Fruit fly (Drosophila melanogaster) whole organism, embryonic: ENCODE measurements around the gene GstT4.
A peak's percentile ranks its signal among the peaks of the same experiment; 100 is the strongest.

Source experiments
- CG10267 ChIP-seq: fragments of 200-800 bp; sonication (Bioruptor generic); optimal IDR thresholded peaks from 2 replicates; lab custom pipeline; 2018; ENCODE audit warnings: missing biosample characterization, mild to moderate bottlenecking, missing genetic modification characterization, moderate library complexity
- CG10431 ChIP-seq: fragments of 200-800 bp; sonication (Bioruptor generic); optimal IDR thresholded peaks from 3 replicates; lab custom pipeline; 2018; ENCODE audit warnings: missing biosample characterization, mild to moderate bottlenecking, missing genetic modification characterization
- CG1233 ChIP-seq: fragments of 200-800 bp; sonication (Bioruptor generic); optimal IDR thresholded peaks from 4 replicates; lab custom pipeline; 2018; ENCODE audit warnings: missing biosample characterization, mild to moderate bottlenecking, missing genetic modification characterization
- CG15011 ChIP-seq: fragments of 200-800 bp; sonication (Bioruptor generic); optimal IDR thresholded peaks from 3 replicates; lab custom pipeline; 2018; ENCODE audit warnings: missing biosample characterization, mild to moderate bottlenecking, missing genetic modification characterization
- CG15601 ChIP-seq: fragments of 200-800 bp; sonication (Bioruptor generic); optimal IDR thresholded peaks from 3 replicates; lab custom pipeline; 2019; ENCODE audit warnings: missing biosample characterization, mild to moderate bottlenecking, missing genetic modification characterization, moderate library complexity
- CG1602 ChIP-seq: fragments of 200-800 bp; sonication (Bioruptor generic); optimal IDR thresholded peaks from 3 replicates; lab custom pipeline; 2016; ENCODE audit warnings: missing biosample characterization, missing genetic modification characterization
- CG16813 ChIP-seq: fragments of 200-800 bp; sonication (Bioruptor generic); IDR thresholded peaks from 3 replicates; pipeline ENCODE4 v1.3.6; 2022; ENCODE audit warnings: missing biosample characterization, missing genetic modification characterization; ENCODE audit not compliant: partially characterized antibody
- CG16815 ChIP-seq: fragments of 200-800 bp; sonication (Bioruptor generic); optimal IDR thresholded peaks from 3 replicates; lab custom pipeline; 2017; ENCODE audit warnings: missing biosample characterization, mild to moderate bottlenecking, missing genetic modification characterization
- CG16863 ChIP-seq: fragments of 200-800 bp; sonication (Bioruptor generic); optimal IDR thresholded peaks from 3 replicates; lab custom pipeline; 2016; ENCODE audit warnings: missing biosample characterization, missing genetic modification characterization
- CG17328 ChIP-seq: fragments of 200-800 bp; sonication (Bioruptor generic); IDR thresholded peaks from 2 replicates; pipeline ENCODE4 v1.3.6; 2022; ENCODE audit warnings: missing biosample characterization, missing genetic modification characterization
- CG17385 ChIP-seq: fragments of 200-800 bp; sonication (Bioruptor generic); optimal IDR thresholded peaks from 3 replicates; lab custom pipeline; 2018; ENCODE audit warnings: missing biosample characterization, mild to moderate bottlenecking, missing genetic modification characterization
- CG1832 ChIP-seq: fragments of 200-800 bp; sonication (Bioruptor generic); optimal IDR thresholded peaks from 2 replicates; lab custom pipeline; 2017; ENCODE audit warnings: missing biosample characterization, mild to moderate bottlenecking, missing genetic modification characterization, inconsistent platforms
- CG31388 ChIP-seq: fragments of 200-800 bp; sonication (Bioruptor generic); optimal IDR thresholded peaks from 2 replicates; lab custom pipeline; 2016; ENCODE audit warnings: missing biosample characterization, missing genetic modification characterization
- CG3281 ChIP-seq: fragments of 200-800 bp; sonication (Bioruptor generic); optimal IDR thresholded peaks from 3 replicates; lab custom pipeline; 2017; ENCODE audit warnings: missing biosample characterization, mild to moderate bottlenecking, missing genetic modification characterization
- CG3407 ChIP-seq: fragments of 200-800 bp; sonication (Bioruptor generic); optimal IDR thresholded peaks from 2 replicates; lab custom pipeline; 2018; ENCODE audit warnings: missing biosample characterization, mild to moderate bottlenecking, missing genetic modification characterization
- CG3995 ChIP-seq: fragments of 200-800 bp; sonication (Bioruptor generic); optimal IDR thresholded peaks from 3 replicates; lab custom pipeline; 2016; ENCODE audit warnings: missing biosample characterization, missing genetic modification characterization
- CG42726 ChIP-seq: fragments of 200-800 bp; sonication (Bioruptor generic); IDR thresholded peaks from 2 replicates; pipeline ENCODE4 v1.3.6; 2022; ENCODE audit warnings: missing biosample characterization, missing genetic modification characterization; ENCODE audit not compliant: partially characterized antibody
- CG4360 ChIP-seq: fragments of 200-800 bp; sonication (Bioruptor generic); IDR thresholded peaks from 2 replicates; pipeline ENCODE4 v1.3.6; 2022; ENCODE audit warnings: missing biosample characterization, missing genetic modification characterization
- CG43689 ChIP-seq: fragments of 200-800 bp; sonication (Bioruptor generic); IDR thresholded peaks from 2 replicates; pipeline ENCODE4 v1.3.6; 2022; ENCODE audit warnings: missing biosample characterization, missing genetic modification characterization
- CG6683 ChIP-seq: fragments of 200-800 bp; sonication (Bioruptor generic); optimal IDR thresholded peaks from 2 replicates; lab custom pipeline; 2017; ENCODE audit warnings: missing biosample characterization, mild to moderate bottlenecking, missing genetic modification characterization, missing genetic modification reagents
- CG6854 ChIP-seq: fragments of 200-800 bp; sonication (Bioruptor generic); optimal IDR thresholded peaks from 3 replicates; lab custom pipeline; 2017; ENCODE audit warnings: missing biosample characterization, mild to moderate bottlenecking, missing genetic modification characterization
- CG9727 ChIP-seq: fragments of 200-800 bp; sonication (Bioruptor generic); optimal IDR thresholded peaks from 3 replicates; lab custom pipeline; 2017; ENCODE audit warnings: missing biosample characterization, mild to moderate bottlenecking, missing genetic modification characterization
- CTCF ChIP-seq: fragments of 200-800 bp; sonication (Bioruptor generic); optimal IDR thresholded peaks from 2 replicates; lab custom pipeline; 2017; ENCODE audit warnings: missing biosample characterization, mild to moderate bottlenecking, missing genetic modification characterization, moderate library complexity
- Fer1 ChIP-seq: fragments of 200-800 bp; sonication (Bioruptor generic); optimal IDR thresholded peaks from 2 replicates; lab custom pipeline; 2017; ENCODE audit warnings: missing biosample characterization, mild to moderate bottlenecking, missing genetic modification characterization
- Gsc ChIP-seq: fragments of 200-800 bp; sonication (Bioruptor generic); IDR thresholded peaks from 2 replicates; pipeline ENCODE4 v1.3.6; 2022; ENCODE audit warnings: missing biosample characterization, missing genetic modification characterization
- H2.0 ChIP-seq: fragments of 200-800 bp; sonication (Bioruptor generic); IDR thresholded peaks from 2 replicates; pipeline ENCODE4 v1.3.6; 2022; ENCODE audit warnings: missing biosample characterization, missing genetic modification characterization
- Jarid2 ChIP-seq: fragments of 200-800 bp; sonication (Bioruptor generic); optimal IDR thresholded peaks from 3 replicates; lab custom pipeline; 2017; ENCODE audit warnings: mild to moderate bottlenecking, missing biosample characterization, missing genetic modification reagents, missing genetic modification characterization
- Lpt ChIP-seq: fragments of >200 bp; optimal IDR thresholded peaks from 2 replicates; lab custom pipeline; 2018; ENCODE audit warnings: missing biosample characterization, missing genetic modification characterization
- MBD-R2 ChIP-seq: fragments of 200-800 bp; sonication (Bioruptor generic); IDR thresholded peaks from 2 replicates; pipeline ENCODE4 v1.3.6; 2022; ENCODE audit warnings: missing biosample characterization, missing genetic modification characterization
- MESR4 ChIP-seq: fragments of 200-800 bp; sonication (Bioruptor generic); optimal IDR thresholded peaks from 2 replicates; lab custom pipeline; 2018; ENCODE audit warnings: missing biosample characterization, mild to moderate bottlenecking, missing genetic modification characterization, moderate library complexity
- Neu2 ChIP-seq: fragments of 200-800 bp; sonication (Bioruptor generic); optimal IDR thresholded peaks from 3 replicates; lab custom pipeline; 2016; ENCODE audit warnings: missing biosample characterization, missing genetic modification characterization, borderline replicate concordance
- Rx ChIP-seq: fragments of 200-800 bp; sonication (Bioruptor generic); IDR thresholded peaks from 2 replicates; pipeline ENCODE4 v1.3.6; 2022; ENCODE audit warnings: missing biosample characterization, missing genetic modification characterization
- Side ChIP-seq: fragments of 200-800 bp; sonication (Bioruptor generic); optimal IDR thresholded peaks from 2 replicates; lab custom pipeline; 2016; ENCODE audit warnings: missing biosample characterization, missing genetic modification characterization
- Ssrp ChIP-seq: fragments of 200-800 bp; sonication (Bioruptor generic); optimal IDR thresholded peaks from 2 replicates; lab custom pipeline; 2018; ENCODE audit warnings: missing biosample characterization, mild to moderate bottlenecking, missing genetic modification characterization, moderate library complexity
- ap ChIP-seq: fragments of 200-800 bp; sonication (Bioruptor generic); IDR thresholded peaks from 2 replicates; pipeline ENCODE4 v1.3.6; 2022; ENCODE audit warnings: missing biosample characterization, missing genetic modification characterization
- ase ChIP-seq: fragments of 200-800 bp; sonication (Bioruptor generic); IDR thresholded peaks from 3 replicates; pipeline ENCODE4 v1.3.6; 2022; ENCODE audit warnings: missing biosample characterization, missing genetic modification characterization
- az2 ChIP-seq: fragments of 200-800 bp; sonication (Bioruptor generic); optimal IDR thresholded peaks from 3 replicates; lab custom pipeline; 2016; ENCODE audit warnings: missing biosample characterization, missing genetic modification characterization
- cg ChIP-seq: fragments of 200-800 bp; sonication (Bioruptor generic); optimal IDR thresholded peaks from 3 replicates; lab custom pipeline; 2019; ENCODE audit warnings: missing biosample characterization, mild to moderate bottlenecking, missing genetic modification characterization, moderate library complexity
- chinmo ChIP-seq: fragments of 200-800 bp; sonication (Bioruptor generic); IDR thresholded peaks from 4 replicates; pipeline ENCODE4 v1.3.6; 2022; ENCODE audit warnings: missing biosample characterization, missing genetic modification characterization; ENCODE audit not compliant: partially characterized antibody
- danr ChIP-seq: fragments of 200-800 bp; sonication (Bioruptor generic); IDR thresholded peaks from 2 replicates; pipeline ENCODE4 v1.3.6; 2022; ENCODE audit warnings: missing biosample characterization, missing genetic modification characterization
- dati ChIP-seq: fragments of 200-800 bp; sonication (Bioruptor generic); IDR thresholded peaks from 2 replicates; pipeline ENCODE4 v1.3.6; 2022; ENCODE audit warnings: missing biosample characterization, missing genetic modification characterization
- emc ChIP-seq: fragments of 200-800 bp; sonication (Bioruptor generic); optimal IDR thresholded peaks from 2 replicates; lab custom pipeline; 2016; ENCODE audit warnings: missing biosample characterization, missing genetic modification characterization
- gfzf ChIP-seq: fragments of 200-800 bp; sonication (Bioruptor generic); optimal IDR thresholded peaks from 2 replicates; lab custom pipeline; 2016; ENCODE audit warnings: missing biosample characterization, mild to moderate bottlenecking, missing genetic modification characterization, moderate library complexity
- gt ChIP-seq: fragments of 200-800 bp; sonication (Bioruptor generic); IDR thresholded peaks from 2 replicates; pipeline ENCODE4 v1.3.6; 2022; ENCODE audit warnings: missing biosample characterization, missing genetic modification characterization
- lbe ChIP-seq: fragments of 200-800 bp; sonication (Bioruptor generic); optimal IDR thresholded peaks from 2 replicates; lab custom pipeline; 2016; ENCODE audit warnings: missing biosample characterization, mild to moderate bottlenecking, missing genetic modification characterization
- lola ChIP-seq, 3 experiments: fragments of >200 bp in 2 of 3; fragments of 200-800 bp in 1 of 3; sonication (Bioruptor generic) in 1 of 3; optimal IDR thresholded peaks; 2 replicates each; lab custom pipeline; 2017 to 2019; ENCODE audit warnings: missing biosample characterization in 3 of 3, missing genetic modification characterization in 3 of 3, mild to moderate bottlenecking in 1 of 3, moderate library complexity in 1 of 3
- peb ChIP-seq: fragments of 200-800 bp; sonication (Bioruptor generic); IDR thresholded peaks from 2 replicates; pipeline ENCODE4 v1.3.6; 2022; ENCODE audit warnings: missing biosample characterization, missing genetic modification characterization
- schlank ChIP-seq: fragments of 200-800 bp; sonication (Bioruptor generic); optimal IDR thresholded peaks from 2 replicates; lab custom pipeline; 2018; ENCODE audit warnings: missing biosample characterization, mild to moderate bottlenecking, missing genetic modification characterization
- slbo ChIP-seq: fragments of 200-800 bp; sonication (Bioruptor generic); IDR thresholded peaks from 2 replicates; pipeline ENCODE4 v1.3.6; 2022; ENCODE audit warnings: missing biosample characterization, missing genetic modification characterization
- ttk ChIP-seq: fragments of 200-800 bp; sonication (Bioruptor generic); IDR thresholded peaks from 2 replicates; pipeline ENCODE4 v2.1.2; 2022; ENCODE audit warnings: missing biosample characterization, missing genetic modification characterization
- unc-4 ChIP-seq: fragments of 200-800 bp; sonication (Bioruptor generic); IDR thresholded peaks from 2 replicates; pipeline ENCODE4 v1.3.6; 2022; ENCODE audit warnings: missing biosample characterization, missing genetic modification characterization; ENCODE audit not compliant: partially characterized antibody
- zen ChIP-seq: fragments of 200-800 bp; sonication (Bioruptor generic); optimal IDR thresholded peaks from 3 replicates; lab custom pipeline; 2018; ENCODE audit warnings: missing biosample characterization, mild to moderate bottlenecking, missing genetic modification characterization, moderate library complexity

GstT4 gene

DNA sequence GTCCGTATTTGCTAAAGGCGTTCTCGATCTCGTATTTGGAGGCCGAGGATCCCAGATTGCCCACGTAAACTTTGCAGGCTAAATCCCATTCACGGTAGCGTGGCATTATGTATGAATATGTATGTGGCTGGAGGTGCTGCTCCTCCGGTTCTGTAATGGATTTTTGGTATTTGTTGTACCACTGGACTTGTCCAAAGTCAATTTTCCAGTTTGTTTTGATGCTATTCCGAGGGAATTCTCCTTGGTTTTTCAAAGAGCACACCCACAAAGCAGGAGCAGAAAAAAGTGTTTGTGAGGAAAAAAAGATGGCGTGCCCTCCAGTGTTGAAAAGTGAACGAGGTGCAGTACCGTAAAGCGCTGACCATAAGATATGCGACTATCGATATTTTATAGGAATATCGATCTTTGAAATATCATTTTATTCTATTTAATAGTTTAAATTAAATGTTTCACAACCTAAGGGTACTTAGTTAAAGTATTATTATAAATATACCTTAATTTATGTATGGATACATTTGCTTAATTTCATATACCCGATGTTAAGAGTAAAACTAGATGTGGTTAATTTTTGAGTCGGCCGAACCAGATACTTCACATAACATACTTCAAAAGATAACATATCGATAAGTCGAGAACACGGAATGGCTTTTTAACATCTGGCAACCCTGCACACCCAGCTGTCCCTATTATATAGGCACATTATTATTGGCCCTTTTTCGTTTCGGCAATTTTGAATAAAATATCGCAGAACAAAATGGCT lies 19.8 kb upstream of the GstT4 start, which contains the start of the genes Rbp1-like and Tim9a (continued):
- TF ChIP-seq gfzf (GFP tag; lab: Kevin White, UChicago) (no peak), Jarid2 (no peak), CG9727 (GFP tag; lab: Kevin White, UChicago) (peak; percentile 30), CG17385 (GFP tag; lab: Kevin White, UChicago) (peak; percentile 32), CG15601 (tag; lab: Kevin White, UChicago) (peak; percentile 28), CG42726 (GFP tag; lab: Robert Waterston, UW) (no peak; the same call in 1 of the 2 replicates), az2 (GFP tag; lab: Kevin White, UChicago) (no peak), Side (GFP tag; lab: Kevin White, UChicago) (no peak), Gsc (GFP tag; lab: Robert Waterston, UW) (no peak), CG6854 (no peak), CG1832 (GFP tag; lab: Kevin White, UChicago) (no peak), CG1233 (peak; percentile 43), CG6683 (GFP tag; lab: Kevin White, UChicago) (no peak), zen (tag; lab: Kevin White, UChicago) (no peak), ttk (GFP tag; lab: Robert Waterston, UW) (no peak), peb (no peak), chinmo (no peak), MBD-R2 (GFP tag; lab: Robert Waterston, UW) (peak; percentile 24; the same call in 1 of the 2 replicates), emc (no peak), CG16815 (GFP tag; lab: Kevin White, UChicago) (no peak), CG1602 (GFP tag; lab: Kevin White, UChicago) (peak; percentile 16), ase (GFP tag; lab: Robert Waterston, UW) (no peak), lola (GFP tag; optimal IDR thresholded peaks at IDR 0.05; lab: Kevin White, UChicago) (peak in 1 of 3 experiments; percentile 36), CG3281 (GFP tag; lab: Kevin White, UChicago) (peak; percentile 30), Neu2 (no peak), CG16813 (GFP tag; lab: Robert Waterston, UW) (peak; percentile 81), CG10267 (tag; lab: Kevin White, UChicago) (peak; percentile 97), CG43689 (no peak), H2.0 (GFP tag; lab: Robert Waterston, UW) (peak; percentile 13; the same call in 1 of the 2 replicates), schlank (tag; lab: Kevin White, UChicago) (no peak), Lpt (GFP tag; lab: Kevin White, UChicago) (no peak), lbe (GFP tag; lab: Kevin White, UChicago) (peak; percentile 16), Ssrp (tag; lab: Kevin White, UChicago) (peak; percentile 7), CG31388 (no peak), CTCF (peak; percentile 24), dati (GFP tag; lab: Robert Waterston, UW) (no peak), CG16863 (no peak), Fer1 (peak; percentile 43), CG15011 (GFP tag; lab: Kevin White, UChicago) (peak; percentile 41), danr (GFP tag; lab: Robert Waterston, UW) (no peak)

- TF ChIP-seq CG17328 (GFP tag; lab: Robert Waterston, UW) = no peak
- peak; percentile 58 for TF ChIP-seq cg (GFP tag; lab: Kevin White, UChicago)
- no peak for TF ChIP-seq CG3995 (GFP tag; lab: Kevin White, UChicago)
- no peak for TF ChIP-seq gt (GFP tag; lab: Robert Waterston, UW)
- no peak for TF ChIP-seq CG3407 (GFP tag; lab: Kevin White, UChicago)
- peak; percentile 16 for TF ChIP-seq CG4360 (GFP tag; lab: Robert Waterston, UW)
- TF ChIP-seq CG1832 (GFP tag; lab: Kevin White, UChicago) = peak; percentile 75
- TF ChIP-seq ap (GFP tag; lab: Robert Waterston, UW) = no peak
- no peak for TF ChIP-seq slbo
- no peak for TF ChIP-seq Rx (GFP tag; lab: Robert Waterston, UW)
- TF ChIP-seq lbe (GFP tag; lab: Kevin White, UChicago) = no peak
- no peak for TF ChIP-seq unc-4
- TF ChIP-seq CG10431 = no peak
- TF ChIP-seq MESR4 (GFP tag; lab: Kevin White, UChicago) = peak; percentile 45
These were observed 17.8 kb upstream of the GstT4 start for dm6 chrX:13386776-13387175.
